Worm (Caenorhabditis elegans): Measurements from ENCODE around the gene twk-21.

The twk-21 gene

ce11 chrX:16265636-16266384, 33.9 kb upstream of the twk-21 start, which contains the start of gene mua-6:
TSS of gene mua-6 (minus strand) at chrX:16265686.
- TF ChIP-seq madf-2 (tag; optimal IDR thresholded peaks at IDR 0.05) (no peak), T23F11.4 (GFP tag; optimal IDR thresholded peaks at IDR 0.05) (no peak), ceh-24 (tag; optimal IDR thresholded peaks at IDR 0.05) (no peak), ceh-48 (tag; optimal IDR thresholded peaks at IDR 0.05) (no peak), unc-86 (tag; optimal IDR thresholded peaks at IDR 0.05) (no peak), ceh-22 (tag; optimal IDR thresholded peaks at IDR 0.05) (no peak), K02D7.2 (tag; optimal IDR thresholded peaks at IDR 0.05) (no peak), unc-42 (tag; optimal IDR thresholded peaks at IDR 0.05) (no peak)

DNA sequence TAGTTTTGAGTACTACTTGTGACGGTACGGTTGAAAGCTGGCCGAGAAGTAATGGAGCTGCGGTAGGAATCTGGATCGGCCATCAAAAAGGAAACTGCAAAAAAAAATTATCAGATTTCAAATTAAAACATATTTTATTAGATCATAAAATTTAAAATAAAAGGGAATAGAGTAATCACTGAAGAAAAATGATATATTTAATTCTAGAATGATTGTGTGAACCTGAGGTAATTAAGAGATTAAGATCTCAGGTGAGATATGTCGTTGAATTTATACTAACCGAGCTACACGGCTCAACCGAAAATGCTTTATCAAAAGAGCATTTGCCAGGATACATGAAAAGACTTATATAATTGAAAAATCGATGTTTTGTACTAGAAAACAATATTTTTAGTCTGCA, 29.7 kb upstream of the twk-21 start, which contains the start of gene ifa-3:
Gene ifa-3, minus strand, starts transcription at position 101 of the 400 bp plus-strand sequence.
- TF ChIP-seq ceh-19 (GFP tag; optimal IDR thresholded peaks at IDR 0.05) (no peak), K09A11.1 (tag; optimal IDR thresholded peaks at IDR 0.05; ENCODE audit: insufficient read depth) (no peak), nfya-1 (tag; optimal IDR thresholded peaks at IDR 0.05) (no peak), odd-2 (tag; optimal IDR thresholded peaks at IDR 0.05) (no peak), lin-11 (tag; optimal IDR thresholded peaks at IDR 0.05) (no peak), pat-9 (tag; optimal IDR thresholded peaks at IDR 0.05) (no peak), ceh-22 (tag; optimal IDR thresholded peaks at IDR 0.05) (no peak), hlh-30 (tag; optimal IDR thresholded peaks at IDR 0.05; ENCODE audit: insufficient read depth) (no peak), fax-1 (tag; optimal IDR thresholded peaks at IDR 0.05) (no peak), unc-55 (GFP tag; optimal IDR thresholded peaks at IDR 0.05) (no peak), hlh-8 (tag; optimal IDR thresholded peaks at IDR 0.05) (no peak), gmeb-2 (tag; optimal IDR thresholded peaks at IDR 0.05) (no peak), zip-5 (tag; optimal IDR thresholded peaks at IDR 0.05) (no peak), tbx-7 (tag; optimal IDR thresholded peaks at IDR 0.05) (no peak)

ce11 chrX:16271147-16271546, 28.5 kb upstream of the twk-21 start:
- TF ChIP-seq sox-4 (tag; optimal IDR thresholded peaks at IDR 0.05): peak; percentile 6
- TF ChIP-seq che-1 (tag; optimal IDR thresholded peaks at IDR 0.05): peak; percentile 35
- TF ChIP-seq ceh-14 (tag; optimal IDR thresholded peaks at IDR 0.05): peak; percentile 47
- no peak for TF ChIP-seq dve-1 (tag; optimal IDR thresholded peaks at IDR 0.05)
- TF ChIP-seq ceh-34 (tag; optimal IDR thresholded peaks at IDR 0.05): peak; percentile 5
- no peak for TF ChIP-seq fax-1 (tag; optimal IDR thresholded peaks at IDR 0.05)
- no peak for TF ChIP-seq T23F11.4 (GFP tag; optimal IDR thresholded peaks at IDR 0.05)
- TF ChIP-seq C38D4.7 (GFP tag; optimal IDR thresholded peaks at IDR 0.05): peak; percentile 13
- no peak for TF ChIP-seq sdc-2 (tag; optimal IDR thresholded peaks at IDR 0.05)
- peak; percentile 5 for TF ChIP-seq elt-2 (tag; optimal IDR thresholded peaks at IDR 0.05)
- no peak for TF ChIP-seq pros-1 (tag; optimal IDR thresholded peaks at IDR 0.05)
- no peak for TF ChIP-seq ceh-9 (tag; optimal IDR thresholded peaks at IDR 0.05)
- TF ChIP-seq gmeb-2 (tag; optimal IDR thresholded peaks at IDR 0.05): peak; percentile 28
- TF ChIP-seq unc-55 (GFP tag; optimal IDR thresholded peaks at IDR 0.05): no peak
- no peak for TF ChIP-seq ets-4 (tag; optimal IDR thresholded peaks at IDR 0.05)
- TF ChIP-seq fkh-6 (tag; optimal IDR thresholded peaks at IDR 0.05): no peak
- peak; percentile 8 for TF ChIP-seq ztf-16 (tag; optimal IDR thresholded peaks at IDR 0.05)
- no peak for TF ChIP-seq pha-4 (tag; optimal IDR thresholded peaks at IDR 0.05)
- no peak for TF ChIP-seq dmd-4 (tag; optimal IDR thresholded peaks at IDR 0.05; ENCODE audit: borderline replicate concordance)
- TF ChIP-seq ceh-30 (tag; optimal IDR thresholded peaks at IDR 0.05): no peak
- TF ChIP-seq tbx-2 (tag; optimal IDR thresholded peaks at IDR 0.05): no peak
